Fruit fly (Drosophila melanogaster) whole organism, embryonic: ENCODE results near the gene Art3.
A peak's percentile ranks its signal among the peaks of the same experiment; 100 is the strongest.

Experiments
- BEAF-32 ChIP-seq: fragments of 200-800 bp; sonication (Bioruptor generic); optimal IDR thresholded peaks from 3 replicates; lab custom pipeline; 2017; ENCODE audit warnings: missing biosample characterization, missing genetic modification characterization, mild to moderate bottlenecking, moderate library complexity, missing genetic modification reagents
- Bgb ChIP-seq: fragments of 200-800 bp; sonication (Bioruptor generic); IDR thresholded peaks from 2 replicates; pipeline ENCODE4 v1.3.6; 2022; ENCODE audit warnings: missing biosample characterization, missing genetic modification characterization; ENCODE audit not compliant: partially characterized antibody
- CG10366 ChIP-seq: fragments of 200-800 bp; sonication (Bioruptor generic); IDR thresholded peaks from 2 replicates; pipeline ENCODE4 v1.3.6; 2022; ENCODE audit warnings: missing biosample characterization, missing genetic modification characterization
- CG11398 ChIP-seq: fragments of 200-800 bp; sonication (Bioruptor generic); optimal IDR thresholded peaks from 2 replicates; lab custom pipeline; 2016; ENCODE audit warnings: missing biosample characterization, missing genetic modification characterization
- CG12942 ChIP-seq: fragments of 200-800 bp; sonication (Bioruptor generic); optimal IDR thresholded peaks from 3 replicates; lab custom pipeline; 2016; ENCODE audit warnings: missing biosample characterization, missing genetic modification characterization
- CG14014 ChIP-seq: fragments of 200-800 bp; sonication (Bioruptor generic); IDR thresholded peaks from 2 replicates; pipeline ENCODE4 v1.3.6; 2022; ENCODE audit warnings: missing biosample characterization, missing genetic modification characterization
- CG14860 ChIP-seq: fragments of 200-800 bp; sonication (Bioruptor generic); IDR thresholded peaks from 3 replicates; pipeline ENCODE4 v1.3.6; 2022; ENCODE audit warnings: missing biosample characterization, missing genetic modification characterization; ENCODE audit not compliant: partially characterized antibody
- CG1603 ChIP-seq: fragments of 200-800 bp; sonication (Bioruptor generic); optimal IDR thresholded peaks from 2 replicates; lab custom pipeline; 2019; ENCODE audit warnings: missing biosample characterization, mild to moderate bottlenecking, missing genetic modification characterization, moderate library complexity
- CG17359 ChIP-seq: fragments of 200-800 bp; sonication (Bioruptor generic); optimal IDR thresholded peaks from 3 replicates; lab custom pipeline; 2018; ENCODE audit warnings: missing biosample characterization, mild to moderate bottlenecking, missing genetic modification characterization, moderate library complexity
- CG17802 ChIP-seq: fragments of 200-800 bp; sonication (Bioruptor generic); optimal IDR thresholded peaks from 2 replicates; lab custom pipeline; 2018; ENCODE audit warnings: missing biosample characterization, mild to moderate bottlenecking, missing genetic modification characterization, moderate library complexity
- CG2129 ChIP-seq: fragments of 200-800 bp; sonication (Bioruptor generic); IDR thresholded peaks from 2 replicates; pipeline ENCODE4 v1.3.6; 2022; ENCODE audit warnings: missing biosample characterization, missing genetic modification characterization; ENCODE audit not compliant: partially characterized antibody
- CG31441 ChIP-seq: fragments of 200-800 bp; sonication (Bioruptor generic); IDR thresholded peaks from 2 replicates; pipeline ENCODE4 v1.3.6; 2022; ENCODE audit warnings: missing biosample characterization, missing genetic modification characterization
- CG42726 ChIP-seq: fragments of 200-800 bp; sonication (Bioruptor generic); IDR thresholded peaks from 2 replicates; pipeline ENCODE4 v1.3.6; 2022; ENCODE audit warnings: missing biosample characterization, missing genetic modification characterization; ENCODE audit not compliant: partially characterized antibody
- CG6791 ChIP-seq: fragments of 200-800 bp; sonication (Bioruptor generic); IDR thresholded peaks from 3 replicates; pipeline ENCODE4 v1.3.6; 2022; ENCODE audit warnings: missing biosample characterization, missing genetic modification characterization; ENCODE audit not compliant: partially characterized antibody
- CG7745 ChIP-seq: fragments of 200-800 bp; sonication (Bioruptor generic); optimal IDR thresholded peaks from 2 replicates; lab custom pipeline; 2018; ENCODE audit warnings: missing biosample characterization, mild to moderate bottlenecking, missing genetic modification characterization, moderate library complexity
- CG7963 ChIP-seq: fragments of 200-800 bp; sonication (Bioruptor generic); IDR thresholded peaks from 3 replicates; pipeline ENCODE4 v1.3.6; 2022; ENCODE audit warnings: missing biosample characterization, missing genetic modification characterization; ENCODE audit not compliant: partially characterized antibody
- CG7987 ChIP-seq: fragments of 200-800 bp; sonication (Bioruptor generic); optimal IDR thresholded peaks from 2 replicates; lab custom pipeline; 2018; ENCODE audit warnings: missing biosample characterization, mild to moderate bottlenecking, missing genetic modification characterization, moderate library complexity
- CG8089 ChIP-seq: fragments of 200-800 bp; sonication (Bioruptor generic); optimal IDR thresholded peaks from 3 replicates; lab custom pipeline; 2016; ENCODE audit warnings: missing biosample characterization, missing genetic modification characterization
- CG8281 ChIP-seq: fragments of 200-800 bp; sonication (Bioruptor generic); optimal IDR thresholded peaks from 2 replicates; lab custom pipeline; 2018; ENCODE audit warnings: missing biosample characterization, mild to moderate bottlenecking, missing genetic modification characterization, moderate library complexity
- CG8944 ChIP-seq: fragments of 200-800 bp; sonication (Bioruptor generic); optimal IDR thresholded peaks from 3 replicates; lab custom pipeline; 2016; ENCODE audit warnings: missing biosample characterization, missing genetic modification characterization
- CG9797 ChIP-seq: fragments of 200-800 bp; sonication (Bioruptor generic); optimal IDR thresholded peaks from 3 replicates; lab custom pipeline; 2018; ENCODE audit warnings: missing biosample characterization, mild to moderate bottlenecking, missing genetic modification characterization
- CG9817 ChIP-seq: fragments of 200-800 bp; sonication (Bioruptor generic); optimal IDR thresholded peaks from 2 replicates; lab custom pipeline; 2018; ENCODE audit warnings: missing biosample characterization, mild to moderate bottlenecking, missing genetic modification characterization, moderate library complexity
- CHES-1-like ChIP-seq: fragments of 200-800 bp; sonication (Bioruptor generic); optimal IDR thresholded peaks from 2 replicates; lab custom pipeline; 2016; ENCODE audit warnings: missing biosample characterization, missing genetic modification characterization
- D19A ChIP-seq: fragments of 200-800 bp; optimal IDR thresholded peaks from 3 replicates; lab custom pipeline; 2019; ENCODE audit warnings: missing biosample characterization, mild to moderate bottlenecking, missing genetic modification characterization, moderate library complexity
- Fer2 ChIP-seq: fragments of 200-800 bp; sonication (Bioruptor generic); optimal IDR thresholded peaks from 2 replicates; lab custom pipeline; 2018; ENCODE audit warnings: missing biosample characterization, mild to moderate bottlenecking, missing genetic modification characterization, moderate library complexity
- HHEX ChIP-seq: fragments of 200-800 bp; sonication (Bioruptor generic); optimal IDR thresholded peaks from 3 replicates; lab custom pipeline; 2017; ENCODE audit warnings: missing biosample characterization, mild to moderate bottlenecking, missing genetic modification characterization, missing genetic modification reagents
- HmgZ ChIP-seq: fragments of 200-800 bp; sonication (Bioruptor generic); optimal IDR thresholded peaks from 2 replicates; lab custom pipeline; 2018; ENCODE audit warnings: missing biosample characterization, mild to moderate bottlenecking, missing genetic modification characterization
- Lim3 ChIP-seq: fragments of 200-800 bp; sonication (Bioruptor generic); IDR thresholded peaks from 2 replicates; pipeline ENCODE4 v1.3.6; 2022; ENCODE audit warnings: missing biosample characterization, missing genetic modification characterization
- MESR4 ChIP-seq: fragments of 200-800 bp; sonication (Bioruptor generic); optimal IDR thresholded peaks from 2 replicates; lab custom pipeline; 2018; ENCODE audit warnings: missing biosample characterization, mild to moderate bottlenecking, missing genetic modification characterization, moderate library complexity
- NK7.1 ChIP-seq: fragments of 200-800 bp; sonication (Bioruptor generic); optimal IDR thresholded peaks from 3 replicates; lab custom pipeline; 2016; ENCODE audit warnings: missing biosample characterization, missing genetic modification characterization
- Scr ChIP-seq: fragments of 200-800 bp; sonication (Bioruptor generic); IDR thresholded peaks from 2 replicates; pipeline ENCODE4 v1.3.6; 2022; ENCODE audit warnings: missing biosample characterization, missing genetic modification characterization; ENCODE audit not compliant: partially characterized antibody
- Spps ChIP-seq: fragments of 200-800 bp; sonication (Bioruptor generic); optimal IDR thresholded peaks from 2 replicates; lab custom pipeline; 2018; ENCODE audit warnings: missing biosample characterization, mild to moderate bottlenecking, missing genetic modification characterization
- Taf1 ChIP-seq: fragments of 200-800 bp; sonication (Bioruptor generic); IDR thresholded peaks from 2 replicates; pipeline ENCODE4 v1.3.6; 2022; ENCODE audit warnings: missing biosample characterization, missing genetic modification characterization
- amos ChIP-seq: fragments of 200-800 bp; sonication (Bioruptor generic); IDR thresholded peaks from 2 replicates; pipeline ENCODE4 v1.3.6; 2022; ENCODE audit warnings: missing biosample characterization, missing genetic modification characterization; ENCODE audit not compliant: partially characterized antibody
- ato ChIP-seq: fragments of 200-800 bp; sonication (Bioruptor generic); IDR thresholded peaks from 2 replicates; pipeline ENCODE4 v1.3.6; 2022; ENCODE audit warnings: missing biosample characterization, missing genetic modification characterization; ENCODE audit not compliant: partially characterized antibody
- caup ChIP-seq: fragments of 200-800 bp; sonication (Bioruptor generic); optimal IDR thresholded peaks from 3 replicates; lab custom pipeline; 2017; ENCODE audit warnings: missing biosample characterization, mild to moderate bottlenecking, missing genetic modification characterization, moderate library complexity; ENCODE audit not compliant: severe bottlenecking
- cg ChIP-seq: fragments of 200-800 bp; sonication (Bioruptor generic); optimal IDR thresholded peaks from 3 replicates; lab custom pipeline; 2019; ENCODE audit warnings: missing biosample characterization, mild to moderate bottlenecking, missing genetic modification characterization, moderate library complexity
- ems ChIP-seq: fragments of 200-800 bp; sonication (Bioruptor generic); optimal IDR thresholded peaks from 3 replicates; lab custom pipeline; 2016; ENCODE audit warnings: missing biosample characterization, missing genetic modification characterization
- gem ChIP-seq: fragments of 200-800 bp; sonication (Bioruptor generic); optimal IDR thresholded peaks from 2 replicates; lab custom pipeline; 2019; ENCODE audit warnings: missing biosample characterization, mild to moderate bottlenecking, missing genetic modification characterization, moderate library complexity
- grn ChIP-seq: fragments of 200-800 bp; sonication (Bioruptor generic); optimal IDR thresholded peaks from 3 replicates; lab custom pipeline; 2017; ENCODE audit warnings: missing biosample characterization, missing genetic modification characterization
- gro ChIP-seq: fragments of 200-800 bp; sonication (Bioruptor generic); optimal IDR thresholded peaks from 2 replicates; lab custom pipeline; 2016; ENCODE audit warnings: missing biosample characterization, missing genetic modification characterization
- ham ChIP-seq: fragments of 200-800 bp; sonication (Bioruptor generic); IDR thresholded peaks from 2 replicates; pipeline ENCODE4 v1.3.6; 2022; ENCODE audit warnings: missing biosample characterization, missing genetic modification characterization
- lab ChIP-seq: fragments of 200-800 bp; sonication (Bioruptor generic); optimal IDR thresholded peaks from 3 replicates; lab custom pipeline; 2017; ENCODE audit warnings: missing biosample characterization, missing genetic modification characterization, mild to moderate bottlenecking, moderate library complexity, missing genetic modification reagents
- maf-S ChIP-seq: fragments of 200-800 bp; sonication (Bioruptor generic); optimal IDR thresholded peaks from 2 replicates; lab custom pipeline; 2016; ENCODE audit warnings: missing biosample characterization, missing genetic modification characterization
- org-1 ChIP-seq: fragments of 200-800 bp; sonication (Bioruptor generic); optimal IDR thresholded peaks from 2 replicates; lab custom pipeline; 2017; ENCODE audit warnings: missing biosample characterization, missing genetic modification characterization
- pnt ChIP-seq: fragments of 200-800 bp; sonication (Bioruptor generic); optimal IDR thresholded peaks from 3 replicates; lab custom pipeline; 2016; ENCODE audit warnings: missing biosample characterization, missing genetic modification characterization
- psq ChIP-seq: fragments of 200-800 bp; sonication (Bioruptor generic); optimal IDR thresholded peaks from 2 replicates; lab custom pipeline; 2017; ENCODE audit warnings: missing biosample characterization, missing genetic modification characterization
- stwl ChIP-seq: fragments of 200-800 bp; sonication (Bioruptor generic); optimal IDR thresholded peaks from 3 replicates; lab custom pipeline; 2018; ENCODE audit warnings: missing biosample characterization, mild to moderate bottlenecking, missing genetic modification characterization, moderate library complexity
- unc-4 ChIP-seq: fragments of 200-800 bp; sonication (Bioruptor generic); IDR thresholded peaks from 2 replicates; pipeline ENCODE4 v1.3.6; 2022; ENCODE audit warnings: missing biosample characterization, missing genetic modification characterization; ENCODE audit not compliant: partially characterized antibody

Gene Art3

DNA sequence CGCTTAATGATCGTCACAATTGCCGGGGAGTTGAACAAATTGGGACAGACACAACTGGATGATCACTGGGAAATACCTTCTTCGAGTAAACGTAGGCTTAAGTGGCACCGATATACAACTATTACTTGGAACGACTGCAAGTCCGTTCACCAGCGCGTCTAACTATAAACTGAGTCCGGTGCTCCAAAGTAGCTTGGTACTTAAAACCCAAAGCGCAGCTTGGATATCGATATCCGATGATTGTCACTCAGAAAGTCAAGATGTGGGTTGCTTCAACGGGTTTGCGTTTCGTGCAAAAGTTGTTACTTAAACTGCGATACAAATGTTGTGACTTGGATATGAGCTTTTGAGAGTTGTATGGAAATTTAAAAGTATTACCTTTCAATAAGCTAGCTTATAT is 22.9 kb downstream of the Art3 start, which contains the start of gene Spn88Ea (continued):
- TF ChIP-seq amos (GFP tag; lab: Robert Waterston, UW) (peak; percentile 35; the same call in 1 of the 2 replicates), CG1603 (tag; lab: Kevin White, UChicago) (peak; percentile 37), CG17359 (tag; lab: Kevin White, UChicago) (peak; percentile 16), CG8089 (GFP tag; lab: Kevin White, UChicago) (no peak), unc-4 (GFP tag; lab: Robert Waterston, UW) (peak; percentile 39; the same call in 1 of the 2 replicates), CG11398 (GFP tag; lab: Kevin White, UChicago) (no peak), Spps (tag; lab: Kevin White, UChicago) (no peak), psq (GFP tag; lab: Kevin White, UChicago) (no peak), CG12942 (GFP tag; lab: Kevin White, UChicago) (no peak), CG17802 (peak; percentile 32), D19A (tag; lab: Kevin White, UChicago) (no peak), Fer2 (no peak), gem (tag; lab: Kevin White, UChicago) (no peak), maf-S (GFP tag; lab: Kevin White, UChicago) (no peak), MESR4 (GFP tag; lab: Kevin White, UChicago) (peak; percentile 18), CG7987 (GFP tag; lab: Kevin White, UChicago) (no peak), CG8281 (no peak), Taf1 (no peak), org-1 (GFP tag; lab: Kevin White, UChicago) (no peak), cg (GFP tag; lab: Kevin White, UChicago) (no peak), CG14014 (GFP tag; lab: Robert Waterston, UW) (0 out of 2 replicates have a peak, but pooled peaks have one; percentile 22), Lim3 (GFP tag; lab: Robert Waterston, UW) (no peak), caup (no peak), CG14860 (GFP tag; lab: Robert Waterston, UW) (no peak), lab (GFP tag; lab: Kevin White, UChicago) (no peak), ato (GFP tag; lab: Robert Waterston, UW) (0 out of 2 replicates have a peak, but pooled peaks have one; percentile 26), CG9797 (GFP tag; lab: Kevin White, UChicago) (no peak), CG9817 (no peak), Scr (GFP tag; lab: Robert Waterston, UW) (0 out of 2 replicates have a peak, but pooled peaks have one; percentile 19), CG8944 (GFP tag; lab: Kevin White, UChicago) (no peak), CG42726 (GFP tag; lab: Robert Waterston, UW) (peak; percentile 35; the same call in 1 of the 2 replicates), Bgb (GFP tag; lab: Robert Waterston, UW) (peak; percentile 54), CG6791 (GFP tag; lab: Robert Waterston, UW) (peak; percentile 7; the same call in 1 of the 3 replicates), HHEX (GFP tag; lab: Kevin White, UChicago) (no peak), CG31441 (peak; percentile 99), ems (GFP tag; lab: Kevin White, UChicago) (no peak), CHES-1-like (no peak), grn (GFP tag; lab: Kevin White, UChicago) (no peak), ham (GFP tag; lab: Robert Waterston, UW) (no peak), gro (GFP tag; lab: Kevin White, UChicago) (peak; percentile 22), HmgZ (tag; lab: Kevin White, UChicago) (no peak), CG10366 (no peak), CG7745 (no peak), pnt (GFP tag; lab: Kevin White, UChicago) (no peak), stwl (tag; lab: Kevin White, UChicago) (peak; percentile 30), CG7963 (GFP tag; lab: Robert Waterston, UW) (0 out of 3 replicates have a peak, but pooled peaks have one; percentile 47), CG2129 (GFP tag; lab: Robert Waterston, UW) (no peak), BEAF-32 (GFP tag; lab: Kevin White, UChicago) (peak; percentile 40), NK7.1 (GFP tag; lab: Kevin White, UChicago) (no peak)
